Worm (Caenorhabditis elegans) whole organism, midembryonic: Measurements from ENCODE around the gene col-187.
A peak's percentile ranks its signal among the peaks of the same experiment; 100 is the strongest.
"Not testable (repeated sequence)": the region's sequence is repeated elsewhere in the genome, so short reads cannot be mapped to it uniquely, and the experiment has no call there.

Experiments
- T22C8.4 ChIP-seq: fragments of 200-800 bp; sonication (Bioruptor generic); IDR thresholded peaks from 2 replicates; pipeline ENCODE4 v1.3.6; 2022; ENCODE audit warnings: missing genetic modification characterization, missing compliant biosample characterization
- cog-1 ChIP-seq: sonication (generic microtip); optimal IDR thresholded peaks from 2 replicates; lab custom pipeline; 2016; ENCODE audit warnings: missing genetic modification characterization, missing compliant biosample characterization
- flt-1 ChIP-seq: fragments of 200-800 bp; sonication (Bioruptor generic); IDR thresholded peaks from 2 replicates; pipeline ENCODE4 v1.3.6; 2022; ENCODE audit warnings: missing genetic modification characterization, missing compliant biosample characterization
- klf-2 ChIP-seq: fragments of 200-800 bp; sonication (Bioruptor generic); conservative IDR thresholded peaks from 2 replicates; pipeline ENCODE4 v1.3.6; 2022; ENCODE audit warnings: missing genetic modification reagents, missing genetic modification characterization, missing compliant biosample characterization
- med-1 ChIP-seq: sonication (generic microtip); optimal IDR thresholded peaks from 2 replicates; lab custom pipeline; 2017; ENCODE audit warnings: missing genetic modification characterization, mild to moderate bottlenecking, missing compliant biosample characterization, antibody characterized with exemption, missing genetic modification reagents; ENCODE audit not compliant: insufficient read depth
- ref-1 ChIP-seq: fragments of 200-800 bp; sonication (Bioruptor generic); conservative IDR thresholded peaks from 2 replicates; pipeline ENCODE4 v1.3.6; 2022; ENCODE audit warnings: missing genetic modification reagents, missing genetic modification characterization, missing compliant biosample characterization
- tab-1 ChIP-seq: fragments of 200-800 bp; sonication (Bioruptor generic); IDR thresholded peaks from 2 replicates; pipeline ENCODE4 v1.3.6; 2022; ENCODE audit warnings: missing genetic modification characterization, missing compliant biosample characterization
- ztf-23 ChIP-seq: fragments of 200-800 bp; sonication (Bioruptor generic); IDR thresholded peaks from 2 replicates; pipeline ENCODE4 v1.3.6; 2022; ENCODE audit warnings: missing genetic modification reagents, missing genetic modification characterization, missing compliant biosample characterization
- ztf-29 ChIP-seq: fragments of 200-800 bp; sonication (Bioruptor generic); IDR thresholded peaks from 2 replicates; pipeline ENCODE4 v1.3.6; 2022; ENCODE audit warnings: missing genetic modification reagents, missing genetic modification characterization, missing compliant biosample characterization

col-187 gene

DNA sequence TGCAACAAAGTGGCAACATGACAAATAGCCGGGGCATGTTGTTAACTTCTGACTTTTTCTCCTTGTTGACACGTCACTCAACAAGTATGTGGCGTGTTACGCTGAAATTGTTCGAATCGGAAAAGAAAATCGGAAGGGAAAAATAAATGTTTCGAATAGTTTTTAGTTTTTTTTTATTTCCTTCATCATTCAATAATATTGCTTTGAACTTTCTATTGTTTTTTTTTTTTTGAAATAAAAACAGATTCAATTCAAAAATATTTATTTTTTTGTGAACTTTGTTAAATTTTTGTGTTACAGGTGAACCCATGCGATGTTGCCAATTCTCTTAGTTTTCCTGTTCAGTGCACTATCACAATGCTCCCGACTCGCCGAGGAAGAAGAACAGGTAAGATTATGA, 23.1 kb upstream of the col-187 start, which contains the start of gene cpd-2:
TSS of gene cpd-2 (plus strand) at position 301 of the 400 bp plus-strand sequence.
- TF ChIP-seq tab-1 (no peak), klf-2 (GFP tag; lab: Robert Waterston, UW) (no peak), flt-1 (GFP tag; lab: Robert Waterston, UW) (no peak), ztf-23 (no peak), ref-1 (GFP tag; lab: Robert Waterston, UW) (no peak), T22C8.4 (GFP tag; lab: Robert Waterston, UW) (no peak), med-1 (no peak), cog-1 (tag; lab: Kevin White, UChicago) (no peak), ztf-29 (GFP tag; lab: Robert Waterston, UW) (no peak)

DNA sequence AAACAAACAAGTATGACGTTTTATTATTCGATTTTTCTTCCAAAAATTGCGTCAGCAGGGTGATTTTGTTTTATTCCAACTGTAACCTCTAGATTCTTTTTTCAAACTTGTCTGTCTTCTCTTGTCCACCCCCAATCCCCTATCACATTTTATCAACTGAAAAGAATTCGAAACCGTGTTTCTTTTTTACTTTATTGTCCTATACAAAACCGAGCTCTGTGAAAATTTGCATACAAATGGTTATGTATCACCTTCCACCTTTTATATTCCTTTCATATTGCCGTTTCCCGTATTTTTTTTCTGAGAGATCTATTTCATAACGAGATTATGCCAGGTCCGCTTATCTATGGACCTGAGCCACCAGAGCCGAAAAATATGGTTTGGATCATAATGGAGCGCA, 17.4 kb upstream of the col-187 start, which contains the start of gene T27A8.7:
TSS of gene T27A8.7 (plus strand) at position 301 of the 400 bp plus-strand sequence.
- TF ChIP-seq tab-1 (no peak), flt-1 (GFP tag; lab: Robert Waterston, UW) (no peak), med-1 (no peak), cog-1 (tag; lab: Kevin White, UChicago) (no peak), klf-2 (GFP tag; lab: Robert Waterston, UW) (no peak)

DNA sequence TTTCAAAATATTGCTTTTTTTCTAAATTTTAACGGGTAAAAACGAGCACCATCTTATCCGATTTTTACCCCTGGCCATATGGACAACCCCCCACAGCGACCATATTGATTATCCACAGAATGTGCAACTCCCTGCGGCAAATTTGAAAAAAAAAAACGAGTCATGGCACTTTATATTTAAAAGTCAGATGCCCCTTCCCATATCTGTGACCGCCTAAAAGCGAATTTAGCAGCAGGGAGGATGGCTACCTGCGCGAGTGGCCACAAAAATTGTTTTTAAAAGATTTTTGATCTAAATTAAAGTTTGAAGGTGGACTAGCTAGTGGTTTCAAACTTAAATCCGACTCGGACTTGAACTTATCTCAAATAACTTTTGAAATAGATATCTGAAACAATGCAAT, 16.3 kb upstream of the col-187 start:
- TF ChIP-seq cog-1 (tag; lab: Kevin White, UChicago) (peak; percentile 84), T22C8.4 (GFP tag; lab: Robert Waterston, UW) (peak; percentile 36; the same call in 1 of the 2 replicates), med-1 (no peak), klf-2 (GFP tag; lab: Robert Waterston, UW) (peak; percentile 63), flt-1 (GFP tag; lab: Robert Waterston, UW) (peak; percentile 40; the same call in 1 of the 2 replicates), tab-1 (no peak), ref-1 (GFP tag; lab: Robert Waterston, UW) (0 out of 2 replicates have a peak, but pooled peaks have one; percentile 33), ztf-29 (GFP tag; lab: Robert Waterston, UW) (no peak), ztf-23 (peak; percentile 75)

DNA sequence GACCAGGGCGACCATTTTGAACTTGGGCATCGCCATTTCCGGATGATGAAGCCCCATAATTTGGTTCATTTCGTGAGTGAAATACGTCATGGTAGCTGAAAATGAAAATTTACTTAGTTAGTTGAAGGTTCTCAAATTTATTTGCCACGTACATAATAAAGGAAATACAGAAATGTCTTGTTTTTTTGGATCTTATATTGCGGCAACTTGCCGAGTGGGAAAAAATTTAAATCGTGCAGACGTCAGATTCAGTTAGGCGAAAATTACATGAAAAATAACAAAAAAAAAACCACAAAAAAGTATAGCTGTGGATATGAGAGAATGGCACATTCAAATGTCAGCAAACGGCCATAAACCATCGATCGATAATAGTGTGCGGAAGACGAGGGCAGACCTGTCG, 13.8 kb upstream of the col-187 start, which contains the start of gene T27A8.2:
TSS of gene T27A8.2 (minus strand) at position 101 of the 400 bp plus-strand sequence.
- TF ChIP-seq ztf-29 (GFP tag; lab: Robert Waterston, UW) (no peak), T22C8.4 (GFP tag; lab: Robert Waterston, UW) (peak; percentile 17; the same call in 1 of the 2 replicates)

DNA sequence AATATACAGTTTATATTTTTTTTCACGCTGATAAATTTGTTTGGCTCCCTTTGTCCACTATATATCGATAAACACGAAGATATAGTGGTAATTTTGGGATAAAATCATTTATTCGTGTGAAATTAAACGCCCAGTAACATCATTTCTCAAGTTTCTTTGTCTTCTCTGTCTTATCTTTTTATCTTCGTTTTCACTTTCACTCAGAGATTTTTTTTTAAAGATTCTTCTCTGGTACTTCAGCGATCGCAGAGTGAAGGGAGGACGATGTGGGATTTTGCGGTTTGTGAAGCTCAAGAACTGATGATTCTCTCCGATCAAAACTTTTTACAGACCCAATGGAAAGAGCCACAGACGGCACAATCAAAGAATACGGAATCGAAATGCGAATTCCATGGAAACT, 10.3 kb upstream of the col-187 start, which contains the start of gene T27A8.3:
TSS of gene T27A8.3 (plus strand) at position 301 of the 400 bp plus-strand sequence.
- not testable (repeated sequence) for TF ChIP-seq T22C8.4 (GFP tag; lab: Robert Waterston, UW); klf-2 (GFP tag; lab: Robert Waterston, UW); tab-1

DNA sequence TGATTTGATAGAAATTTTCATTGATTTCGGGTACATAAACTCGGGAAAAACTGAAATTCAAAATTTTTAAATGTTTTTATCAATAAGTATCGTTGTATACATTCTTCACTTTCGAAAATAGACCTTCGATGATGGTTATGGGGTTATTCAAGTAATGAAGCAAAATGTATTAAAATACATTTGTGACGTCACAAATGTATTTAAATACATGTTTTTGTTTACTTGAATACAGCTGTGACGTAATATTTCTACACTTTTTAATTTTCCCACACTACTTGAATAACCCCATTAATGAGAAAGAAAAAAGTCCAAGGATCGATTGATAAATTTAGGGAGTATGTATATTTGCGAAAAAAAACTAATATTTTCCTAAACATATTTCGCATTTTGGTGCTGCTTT, 4.7 kb upstream of the col-187 start:
- TF ChIP-seq ztf-23 (no peak), tab-1 (no peak), cog-1 (tag; lab: Kevin White, UChicago) (no peak), med-1 (no peak), klf-2 (GFP tag; lab: Robert Waterston, UW) (no peak)

DNA sequence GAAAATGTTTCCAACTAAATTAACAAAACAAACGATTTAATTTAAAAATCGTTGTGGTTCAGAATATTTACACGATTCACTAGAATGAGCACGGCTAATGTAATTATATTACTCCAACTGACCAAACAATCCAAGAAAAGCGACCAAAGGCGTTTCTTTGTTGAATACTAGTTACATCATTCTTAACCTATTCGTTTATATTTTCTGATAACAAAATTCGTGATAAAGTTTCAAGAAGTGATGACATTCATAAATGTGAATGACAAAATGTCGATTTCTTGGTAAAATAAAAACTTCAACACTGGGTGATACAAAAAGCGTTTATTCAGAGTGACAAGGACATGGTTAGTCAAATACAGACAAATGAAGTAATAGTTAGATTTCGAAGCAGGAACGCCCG, 3.8 kb downstream of the col-187 start, which contains the start of gene C30F2.4:
TSS of gene C30F2.4 (minus strand) at position 101 of the 400 bp plus-strand sequence.
- no peak for TF ChIP-seq ztf-23

DNA sequence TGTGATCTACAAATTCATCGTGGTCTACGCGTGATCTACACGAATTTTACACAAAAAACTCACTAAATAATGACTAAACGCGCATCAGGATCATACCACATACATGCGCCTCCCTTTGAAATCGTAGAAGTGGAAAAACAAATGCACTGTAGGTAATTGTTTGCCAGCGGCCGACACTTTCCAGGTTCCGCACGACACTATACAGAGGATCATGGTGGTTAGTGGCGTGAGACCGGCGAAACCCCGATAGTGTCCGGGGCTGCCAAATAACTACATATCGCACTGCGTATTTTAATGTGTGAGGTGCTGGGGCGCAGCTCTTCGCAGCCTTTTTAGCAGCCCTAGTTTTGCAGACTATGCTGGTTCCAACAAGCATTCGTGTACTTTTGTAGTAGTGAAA, 6.0 kb downstream of the col-187 start:
- TF ChIP-seq ztf-23 (no peak), klf-2 (GFP tag; lab: Robert Waterston, UW) (no peak), ref-1 (GFP tag; lab: Robert Waterston, UW) (no peak), ztf-29 (GFP tag; lab: Robert Waterston, UW) (no peak), tab-1 (no peak), med-1 (no peak), flt-1 (GFP tag; lab: Robert Waterston, UW) (no peak), T22C8.4 (GFP tag; lab: Robert Waterston, UW) (no peak), cog-1 (tag; lab: Kevin White, UChicago) (no peak)

DNA sequence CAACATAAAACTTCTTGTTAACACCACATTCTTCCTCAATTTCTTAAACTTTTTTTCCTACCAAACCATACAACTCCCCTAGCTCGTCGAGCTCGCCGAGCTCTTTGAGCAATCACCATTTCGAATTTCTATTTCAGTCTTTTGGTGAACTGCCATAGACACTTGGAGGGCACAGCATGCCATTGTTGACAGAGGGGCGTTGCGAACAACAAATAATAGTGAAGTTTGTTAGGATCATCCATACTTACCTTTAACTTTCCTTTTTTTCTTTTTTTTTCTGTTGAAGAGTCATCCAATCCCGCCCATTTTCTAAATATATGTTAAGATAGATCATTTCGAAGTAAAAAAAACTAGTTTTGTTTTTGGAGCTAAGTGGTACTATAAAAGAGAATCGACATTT, 9.3 kb downstream of the col-187 start, which contains the start of gene idpp-14:
TSS of gene idpp-14 (plus strand) at position 324 of the 400 bp plus-strand sequence.
- TF ChIP-seq klf-2 (GFP tag; lab: Robert Waterston, UW): no peak
- TF ChIP-seq T22C8.4 (GFP tag; lab: Robert Waterston, UW): no peak
- no peak for TF ChIP-seq med-1
- TF ChIP-seq ztf-29 (GFP tag; lab: Robert Waterston, UW): no peak
- no peak for TF ChIP-seq ztf-23
- TF ChIP-seq cog-1 (tag; lab: Kevin White, UChicago): no peak
- no peak for TF ChIP-seq tab-1
- TF ChIP-seq ref-1 (GFP tag; lab: Robert Waterston, UW): no peak
- no peak for TF ChIP-seq flt-1 (GFP tag; lab: Robert Waterston, UW)

DNA sequence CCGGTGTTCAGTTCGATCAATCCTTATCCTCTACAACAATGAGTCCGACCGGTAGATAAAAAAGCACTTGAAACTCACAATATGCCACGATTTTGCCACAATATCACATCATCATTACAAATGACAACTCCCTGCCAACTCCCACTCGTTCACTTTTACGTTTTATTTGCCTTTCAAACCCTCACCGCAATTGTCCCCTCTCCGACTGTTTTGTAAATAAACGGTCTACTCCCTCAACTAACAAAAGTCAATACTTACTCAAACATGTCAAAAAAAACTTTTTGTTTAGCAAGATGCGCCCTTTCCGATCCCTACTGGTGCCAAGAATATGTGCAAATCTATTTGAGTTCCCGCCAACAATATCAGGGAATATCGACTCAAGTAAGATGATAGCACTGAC, 12.4 kb downstream of the col-187 start, which contains the start of gene C30F2.2:
TSS of gene C30F2.2 (minus strand) at position 122 of the 400 bp plus-strand sequence.
- TF ChIP-seq ref-1 (GFP tag; lab: Robert Waterston, UW): no peak
- no peak for TF ChIP-seq flt-1 (GFP tag; lab: Robert Waterston, UW)
- TF ChIP-seq klf-2 (GFP tag; lab: Robert Waterston, UW): no peak
- no peak for TF ChIP-seq ztf-29 (GFP tag; lab: Robert Waterston, UW)
- no peak for TF ChIP-seq cog-1 (tag; lab: Kevin White, UChicago)
- no peak for TF ChIP-seq med-1
- TF ChIP-seq ztf-23: no peak
- no peak for TF ChIP-seq T22C8.4 (GFP tag; lab: Robert Waterston, UW)
- no peak for TF ChIP-seq tab-1

DNA sequence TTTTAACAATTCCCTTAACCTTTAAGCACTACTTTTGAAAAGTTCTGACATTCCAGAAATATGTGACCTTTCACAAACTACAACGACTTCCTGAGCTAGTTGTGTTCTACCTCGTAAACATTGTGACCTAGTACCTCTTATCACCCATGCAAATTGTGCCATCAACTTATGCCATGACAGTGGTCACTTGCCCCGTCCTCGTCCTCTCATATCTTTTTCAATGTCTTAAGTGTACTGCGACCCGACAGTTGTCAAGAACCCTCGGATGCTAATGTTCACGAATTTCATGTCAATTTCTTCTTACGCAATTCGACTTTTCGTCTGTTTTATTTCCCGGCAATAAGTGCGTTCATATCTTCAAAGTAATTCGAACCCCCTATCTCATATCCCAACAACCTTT, 15.1 kb downstream of the col-187 start:
- TF ChIP-seq med-1 (no peak), klf-2 (GFP tag; lab: Robert Waterston, UW) (no peak), cog-1 (tag; lab: Kevin White, UChicago) (no peak), tab-1 (no peak), ref-1 (GFP tag; lab: Robert Waterston, UW) (no peak), flt-1 (GFP tag; lab: Robert Waterston, UW) (no peak), T22C8.4 (GFP tag; lab: Robert Waterston, UW) (no peak), ztf-29 (GFP tag; lab: Robert Waterston, UW) (no peak), ztf-23 (no peak)
